Worm (Caenorhabditis elegans) whole organism, late embryonic: ENCODE results near the gene snx-6.

Experiments
- ama-1 ChIP-seq: fragments of 150-350 bp; optimal IDR thresholded peaks from 2 replicates; lab custom pipeline; 2014
- ceh-14 ChIP-seq: sonication (generic microtip); optimal IDR thresholded peaks from 2 replicates; lab custom pipeline; 2016; ENCODE audit warnings: missing genotype, missing genetic modification characterization, missing compliant biosample characterization
- ceh-22 ChIP-seq: sonication (generic microtip); optimal IDR thresholded peaks from 2 replicates; lab custom pipeline; 2017; ENCODE audit warnings: missing biosample characterization, missing genetic modification characterization
- ceh-48 ChIP-seq: sonication (generic microtip); optimal IDR thresholded peaks from 2 replicates; lab custom pipeline; 2016; ENCODE audit warnings: missing genetic modification characterization, inconsistent platforms, missing compliant biosample characterization
- dve-1 ChIP-seq: sonication (generic microtip); optimal IDR thresholded peaks from 2 replicates; lab custom pipeline; 2017; ENCODE audit warnings: antibody characterized with exemption, mild to moderate bottlenecking, missing genetic modification characterization, missing compliant biosample characterization
- hlh-13 ChIP-seq: fragments of 200-800 bp; sonication (Bioruptor generic); optimal IDR thresholded peaks from 2 replicates; lab custom pipeline; 2018; ENCODE audit warnings: mild to moderate bottlenecking, missing genetic modification characterization, missing compliant biosample characterization
- hlh-30 ChIP-seq: sonication (generic microtip); optimal IDR thresholded peaks from 2 replicates; lab custom pipeline; 2017; ENCODE audit warnings: antibody characterized with exemption, missing genetic modification characterization, missing compliant biosample characterization; ENCODE audit not compliant: insufficient read depth
- pha-4 ChIP-seq: fragments of 150-350 bp; optimal IDR thresholded peaks from 2 replicates; lab custom pipeline; 2018; ENCODE audit warnings: missing biosample characterization, missing genetic modification reagents, missing genetic modification characterization
- pqm-1 ChIP-seq: sonication (generic microtip); optimal IDR thresholded peaks from 2 replicates; lab custom pipeline; 2016; ENCODE audit warnings: missing genetic modification characterization, missing compliant biosample characterization
- ref-2 ChIP-seq: sonication (generic microtip); optimal IDR thresholded peaks from 2 replicates; lab custom pipeline; 2016; ENCODE audit warnings: missing genetic modification characterization, missing compliant biosample characterization
- tbx-2 ChIP-seq: sonication (generic microtip); optimal IDR thresholded peaks from 2 replicates; lab custom pipeline; 2016; ENCODE audit warnings: missing genetic modification characterization, missing compliant biosample characterization
- ttx-3 ChIP-seq: sonication (generic microtip); optimal IDR thresholded peaks from 2 replicates; lab custom pipeline; 2016; ENCODE audit warnings: missing genetic modification reagents, missing genetic modification characterization, missing compliant biosample characterization
- unc-42 ChIP-seq: sonication (generic microtip); optimal IDR thresholded peaks from 2 replicates; lab custom pipeline; 2016; ENCODE audit warnings: missing genotype, missing genetic modification characterization, missing compliant biosample characterization
- unc-55 ChIP-seq: sonication (generic microtip); optimal IDR thresholded peaks from 2 replicates; lab custom pipeline; 2017; ENCODE audit warnings: missing biosample characterization, missing genetic modification reagents, missing genetic modification characterization

- no peak for TF ChIP-seq ceh-14
- TF ChIP-seq ama-1 (lab: Kevin White, UChicago), result no peak
- TF ChIP-seq pqm-1 (tag; lab: Kevin White, UChicago), result no peak
- no peak for TF ChIP-seq pha-4 (tag; lab: Kevin White, UChicago)
- no peak for TF ChIP-seq hlh-13 (GFP tag; lab: Kevin White, UChicago)
- no peak for TF ChIP-seq ceh-22 (tag; lab: Kevin White, UChicago)
- no peak for TF ChIP-seq ttx-3 (tag; lab: Kevin White, UChicago)
- no peak for TF ChIP-seq tbx-2 (tag; lab: Kevin White, UChicago)
- no peak for TF ChIP-seq unc-55 (GFP tag; lab: Kevin White, UChicago)
- TF ChIP-seq dve-1 (tag; lab: Kevin White, UChicago), result no peak
- no peak for TF ChIP-seq ref-2 (tag; lab: Kevin White, UChicago)
- TF ChIP-seq unc-42 (tag; lab: Kevin White, UChicago), result no peak
- no peak for TF ChIP-seq hlh-30 (tag; lab: Kevin White, UChicago)
- no peak for TF ChIP-seq ceh-48 (tag; lab: Kevin White, UChicago)
Observed at ce11 chrV:17928128-17928527, 51.8 kb downstream of the snx-6 start.
